Worm (Caenorhabditis elegans): ENCODE measurements around the gene frh-1.

Gene frh-1

DNA sequence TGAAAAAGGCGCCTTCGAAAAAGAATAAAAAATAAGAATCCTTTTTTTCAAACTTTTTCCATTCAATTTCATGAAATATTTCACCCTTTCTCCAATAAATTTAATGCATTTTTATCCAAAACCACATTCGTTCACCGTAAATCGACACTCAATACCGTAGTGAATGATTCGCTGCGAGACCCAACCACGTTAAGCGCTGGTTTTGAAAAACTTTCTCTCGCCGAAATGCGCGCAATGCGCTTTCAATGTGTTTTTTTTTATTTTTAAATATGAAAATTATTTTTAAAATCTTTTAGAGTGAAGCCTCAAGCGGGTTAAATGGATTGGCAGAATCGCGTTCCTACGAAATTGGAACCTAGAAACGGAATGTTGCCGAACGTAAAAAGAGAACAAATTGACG, 10.9 kb upstream of the frh-1 start, which contains the start of gene F59G1.8:
Gene F59G1.8 (plus strand): TSS at position 293 of the 400 bp plus-strand sequence.
- peak; percentile 46 for TF ChIP-seq lsy-2 (tag; optimal IDR thresholded peaks at IDR 0.05)
- no peak for TF ChIP-seq nhr-237 (tag; optimal IDR thresholded peaks at IDR 0.05)

DNA sequence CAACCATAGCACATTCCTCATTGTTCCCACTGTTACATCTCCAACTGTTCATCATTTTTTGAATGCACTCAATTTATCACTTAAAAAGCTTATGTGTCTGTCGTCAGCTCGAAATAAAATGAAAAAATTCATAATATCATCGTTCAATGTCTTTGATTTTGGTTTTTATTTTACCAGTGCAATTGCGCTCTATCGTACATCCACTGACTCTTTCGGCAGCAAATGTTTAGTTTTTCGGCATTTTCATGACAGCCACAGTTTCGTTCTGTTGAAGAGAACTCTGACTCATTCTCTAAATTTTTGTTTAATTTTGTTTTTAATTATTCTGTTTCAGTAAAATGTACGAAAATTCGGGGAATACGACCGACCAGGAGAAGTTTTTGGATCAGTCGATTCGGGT, 9.7 kb upstream of the frh-1 start, which contains the start of gene vps-35:
Gene vps-35 (plus strand): TSS at position 335 of the 400 bp plus-strand sequence.
- TF ChIP-seq bed-3 (GFP tag; optimal IDR thresholded peaks at IDR 0.05) (no peak), ceh-83 (GFP tag; optimal IDR thresholded peaks at IDR 0.05) (no peak), unc-120 (tag; optimal IDR thresholded peaks at IDR 0.05; ENCODE audit: poor library complexity, severe bottlenecking) (peak; percentile 35), lsy-2 (tag; optimal IDR thresholded peaks at IDR 0.05) (no peak), hlh-1 (tag; optimal IDR thresholded peaks at IDR 0.05) (peak; percentile 23), mep-1 (tag; optimal IDR thresholded peaks at IDR 0.05) (peak; percentile 43), ztf-11 (tag; optimal IDR thresholded peaks at IDR 0.05) (no peak), unc-62 (GFP tag; optimal IDR thresholded peaks at IDR 0.05) (peak; percentile 3), nhr-28 (tag; optimal IDR thresholded peaks at IDR 0.05) (no peak), sptf-1 (tag; optimal IDR thresholded peaks at IDR 0.05) (no peak)

ce11 chrII:5911274-5911673, 5.9 kb upstream of the frh-1 start, which contains the start of gene cgt-3:
cgt-3 (plus strand) TSS chrII:5911324.
- no peak for TF ChIP-seq bed-3 (GFP tag; optimal IDR thresholded peaks at IDR 0.05)

DNA sequence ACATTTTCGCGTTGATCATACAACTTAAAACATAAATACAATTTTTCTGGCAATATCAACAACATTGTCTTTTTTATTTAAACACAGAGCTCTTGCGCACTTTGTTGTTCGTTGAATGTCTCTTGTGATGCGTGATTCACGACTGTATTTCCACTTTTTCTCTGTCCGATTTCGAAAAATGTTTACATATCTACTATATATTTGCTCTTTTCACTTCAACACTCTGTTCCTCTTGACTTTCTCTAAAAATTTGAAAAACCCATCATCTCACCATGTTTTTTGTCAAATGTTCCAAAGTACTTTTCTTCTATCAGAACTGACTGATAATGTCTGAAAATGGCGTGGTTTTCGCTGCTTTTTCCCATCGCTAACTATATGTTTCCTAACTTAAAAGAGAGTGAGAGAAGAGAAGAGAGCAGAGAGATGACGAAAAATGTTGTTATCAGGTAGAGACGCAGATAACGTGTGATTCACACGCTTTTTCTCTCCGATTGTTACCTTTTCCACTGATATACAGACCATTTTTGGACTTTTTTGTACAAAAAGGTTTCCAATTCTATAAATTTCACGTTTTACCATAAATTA, 5.2 kb upstream of the frh-1 start:
- no peak for TF ChIP-seq M03D4.4 (tag; optimal IDR thresholded peaks at IDR 0.05)
- peak; percentile 15 for TF ChIP-seq unc-120 (tag; optimal IDR thresholded peaks at IDR 0.05; ENCODE audit: poor library complexity, severe bottlenecking)

- TF ChIP-seq sem-2 (GFP tag; optimal IDR thresholded peaks at IDR 0.05) (no peak), nhr-28 (tag; optimal IDR thresholded peaks at IDR 0.05) (no peak)
These were observed 3.3 kb upstream of the frh-1 start for ce11 chrII:5913897-5914296.

DNA sequence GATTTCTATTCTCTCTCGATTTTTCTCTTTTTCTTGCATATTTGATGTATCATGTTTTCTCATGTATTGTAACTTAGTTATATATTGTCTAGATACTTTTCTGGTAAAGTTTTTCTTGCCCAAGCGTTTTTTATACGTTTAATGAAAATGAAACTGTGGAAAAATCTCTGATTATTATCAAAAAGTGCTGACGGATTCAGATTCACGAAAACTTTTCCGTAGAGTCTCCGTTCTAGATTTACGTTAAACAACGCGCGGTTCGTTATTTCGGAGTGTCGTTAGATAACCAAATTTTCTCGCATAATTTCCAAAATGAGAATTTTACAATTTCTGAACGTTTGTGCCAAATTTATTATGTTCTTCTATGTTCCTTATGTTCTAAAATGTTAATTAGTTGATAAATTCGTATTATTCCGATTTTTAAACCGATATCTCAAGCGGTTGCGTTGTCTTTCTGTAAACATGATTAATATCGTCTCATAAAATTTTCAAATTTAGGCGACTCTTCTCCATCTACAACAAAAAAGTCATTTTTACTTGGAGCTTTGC, 1.0 kb downstream of the frh-1 start, which contains the start of gene ptp-2:
Gene ptp-2 (plus strand): TSS at position 499 of the 549 bp plus-strand sequence.
- peak; percentile 13 for TF ChIP-seq nhr-237 (tag; optimal IDR thresholded peaks at IDR 0.05)
- TF ChIP-seq ces-1 (GFP tag; optimal IDR thresholded peaks at IDR 0.05), result peak; percentile 91
- no peak for TF ChIP-seq sem-2 (GFP tag; optimal IDR thresholded peaks at IDR 0.05)
- TF ChIP-seq flh-1 (GFP tag; optimal IDR thresholded peaks at IDR 0.05), result no peak

DNA sequence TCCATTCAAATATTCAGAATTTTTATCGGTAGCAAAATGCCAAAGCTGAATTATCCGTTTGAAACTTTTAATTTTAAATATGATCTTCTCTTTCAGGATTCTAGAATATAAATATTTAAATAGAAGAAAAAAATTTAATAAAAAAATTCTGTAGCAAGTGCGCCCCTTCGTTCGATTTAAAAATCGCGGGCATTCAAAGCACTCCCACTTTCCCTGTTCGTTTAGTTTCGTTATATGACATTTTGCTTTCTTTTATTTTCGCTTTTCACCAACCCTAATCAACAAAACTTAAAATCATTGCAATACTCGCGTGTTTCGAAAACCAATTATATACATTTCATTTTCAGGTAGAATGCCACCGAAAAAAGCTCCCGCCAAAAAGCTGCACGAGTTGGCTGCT, 4.4 kb downstream of the frh-1 start, which contains the start of gene vrk-1:
Gene vrk-1 (plus strand): TSS at position 348 of the 400 bp plus-strand sequence.
- TF ChIP-seq nhr-2 (tag; optimal IDR thresholded peaks at IDR 0.05) (no peak), M03D4.4 (tag; optimal IDR thresholded peaks at IDR 0.05) (no peak), nhr-12 (tag; optimal IDR thresholded peaks at IDR 0.05) (no peak)

DNA sequence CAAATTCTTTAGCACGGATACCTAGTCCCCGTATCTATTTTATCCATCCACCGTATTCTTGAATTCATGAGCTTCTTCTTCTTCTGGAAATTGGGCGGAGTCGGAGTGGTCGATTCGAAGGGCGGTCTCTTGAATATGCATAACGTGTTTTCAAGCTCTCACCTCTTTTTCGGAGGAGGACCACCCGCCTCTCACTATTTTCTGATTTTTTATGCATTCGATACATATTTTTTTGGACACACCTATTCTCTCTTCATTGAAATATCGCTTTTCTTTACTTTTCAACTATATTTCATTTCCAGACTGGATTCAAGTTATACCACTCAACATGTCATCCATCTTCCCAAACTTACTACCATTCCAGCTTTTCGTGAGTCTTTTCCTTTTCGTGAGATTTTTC, 11.3 kb downstream of the frh-1 start, which contains the start of gene egl-44:
Gene egl-44 (plus strand): TSS at position 301 of the 400 bp plus-strand sequence.
- TF ChIP-seq nhr-12 (tag; optimal IDR thresholded peaks at IDR 0.05), result no peak
- no peak for TF ChIP-seq ham-2 (GFP tag; optimal IDR thresholded peaks at IDR 0.05)
- TF ChIP-seq bed-3 (GFP tag; optimal IDR thresholded peaks at IDR 0.05), result no peak
- no peak for TF ChIP-seq mab-5 (tag; optimal IDR thresholded peaks at IDR 0.05)
- TF ChIP-seq nhr-237 (tag; optimal IDR thresholded peaks at IDR 0.05), result no peak
- TF ChIP-seq pha-4 (tag; optimal IDR thresholded peaks at IDR 0.05), result no peak
- no peak for TF ChIP-seq elt-3 (tag; optimal IDR thresholded peaks at IDR 0.05)
- TF ChIP-seq flh-1 (GFP tag; optimal IDR thresholded peaks at IDR 0.05), result no peak
- no peak for TF ChIP-seq unc-39 (tag; optimal IDR thresholded peaks at IDR 0.05)
- TF ChIP-seq hlh-1 (tag; optimal IDR thresholded peaks at IDR 0.05), result no peak
- no peak for TF ChIP-seq nhr-76 (tag; optimal IDR thresholded peaks at IDR 0.05)
- TF ChIP-seq unc-120 (tag; optimal IDR thresholded peaks at IDR 0.05; ENCODE audit: poor library complexity, severe bottlenecking), result no peak
- no peak for TF ChIP-seq lin-32 (GFP tag; optimal IDR thresholded peaks at IDR 0.05)
- no peak for TF ChIP-seq nhr-2 (tag; optimal IDR thresholded peaks at IDR 0.05)
- no peak for TF ChIP-seq M03D4.4 (tag; optimal IDR thresholded peaks at IDR 0.05)
- no peak for TF ChIP-seq ceh-39 (tag; optimal IDR thresholded peaks at IDR 0.05)
- TF ChIP-seq mep-1 (tag; optimal IDR thresholded peaks at IDR 0.05), result no peak
- TF ChIP-seq sptf-1 (tag; optimal IDR thresholded peaks at IDR 0.05), result no peak
- no peak for TF ChIP-seq unc-62 (GFP tag; optimal IDR thresholded peaks at IDR 0.05)

Measured in whole organism, mixed stage, embryonic.